Worm (Caenorhabditis elegans): Measurements from ENCODE around the gene idpp-14.

idpp-14 gene

ce11 chrX:16122628-16123027, 40.5 kb downstream of the idpp-14 start:
- TF ChIP-seq unc-39 (tag; optimal IDR thresholded peaks at IDR 0.05) (no peak), lsy-2 (tag; optimal IDR thresholded peaks at IDR 0.05) (no peak), unc-62 (GFP tag; optimal IDR thresholded peaks at IDR 0.05) (no peak), F13H6.1 (tag; optimal IDR thresholded peaks at IDR 0.05) (no peak), ceh-16 (tag; optimal IDR thresholded peaks at IDR 0.05) (no peak), C34F6.9 (tag; optimal IDR thresholded peaks at IDR 0.05) (no peak), blmp-1 (tag; optimal IDR thresholded peaks at IDR 0.05; ENCODE audit: insufficient read depth) (no peak), nhr-23 (tag; optimal IDR thresholded peaks at IDR 0.05) (no peak), nhr-129 (tag; optimal IDR thresholded peaks at IDR 0.05) (no peak), nhr-237 (tag; optimal IDR thresholded peaks at IDR 0.05) (no peak), skn-1 (tag; optimal IDR thresholded peaks at IDR 0.05) (no peak), mab-5 (tag; optimal IDR thresholded peaks at IDR 0.05) (no peak), elt-3 (tag; optimal IDR thresholded peaks at IDR 0.05) (no peak), Y55F3AM.14 (GFP tag; optimal IDR thresholded peaks at IDR 0.05) (no peak), lin-11 (tag; optimal IDR thresholded peaks at IDR 0.05) (no peak), alr-1 (tag; optimal IDR thresholded peaks at IDR 0.05) (no peak), peb-1 (tag; optimal IDR thresholded peaks at IDR 0.05) (no peak)

DNA sequence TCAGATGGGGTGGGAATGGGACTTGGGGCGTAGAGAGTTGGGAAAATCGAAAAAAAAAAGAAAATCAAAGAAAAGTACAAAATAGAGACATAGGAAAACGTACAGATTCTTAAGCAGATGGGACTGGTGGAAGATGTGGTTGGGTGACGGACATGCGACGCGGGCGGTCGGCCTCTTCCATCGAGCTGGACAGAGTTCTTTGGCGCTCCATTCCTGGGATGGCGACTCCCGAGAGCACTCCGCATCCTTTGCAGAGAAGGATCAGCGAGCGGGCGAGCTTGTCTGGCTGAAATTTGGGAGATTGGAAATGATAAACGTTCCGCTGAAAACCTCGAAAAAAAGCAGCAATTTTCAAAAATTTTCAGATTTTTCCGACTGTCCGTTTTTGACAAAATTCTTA, 42.1 kb downstream of the idpp-14 start:
- TF ChIP-seq sma-9 (GFP tag; optimal IDR thresholded peaks at IDR 0.05) (no peak), sma-9 (tag; optimal IDR thresholded peaks at IDR 0.05) (no peak), ama-1 (optimal IDR thresholded peaks at IDR 0.05) (no peak), ZK546.5 (tag; optimal IDR thresholded peaks at IDR 0.05) (no peak), ztf-1 (GFP tag; conservative IDR thresholded peaks at IDR 0.05) (no peak), skn-1 (tag; optimal IDR thresholded peaks at IDR 0.05) (no peak), nhr-6 (tag; optimal IDR thresholded peaks at IDR 0.05) (no peak), dmd-4 (tag; optimal IDR thresholded peaks at IDR 0.05) (no peak)

ce11 chrX:16124794-16125193, 42.6 kb downstream of the idpp-14 start:
- TF ChIP-seq mdl-1 (tag; optimal IDR thresholded peaks at IDR 0.05) (no peak), peb-1 (tag; optimal IDR thresholded peaks at IDR 0.05) (no peak), snpc-4 (tag; optimal IDR thresholded peaks at IDR 0.05) (no peak), fos-1 (tag; optimal IDR thresholded peaks at IDR 0.05) (no peak), lsy-2 (tag; optimal IDR thresholded peaks at IDR 0.05) (no peak), nhr-21 (tag; optimal IDR thresholded peaks at IDR 0.05) (no peak), unc-55 (GFP tag; optimal IDR thresholded peaks at IDR 0.05) (no peak), R02D3.7 (tag; optimal IDR thresholded peaks at IDR 0.05) (no peak)

DNA sequence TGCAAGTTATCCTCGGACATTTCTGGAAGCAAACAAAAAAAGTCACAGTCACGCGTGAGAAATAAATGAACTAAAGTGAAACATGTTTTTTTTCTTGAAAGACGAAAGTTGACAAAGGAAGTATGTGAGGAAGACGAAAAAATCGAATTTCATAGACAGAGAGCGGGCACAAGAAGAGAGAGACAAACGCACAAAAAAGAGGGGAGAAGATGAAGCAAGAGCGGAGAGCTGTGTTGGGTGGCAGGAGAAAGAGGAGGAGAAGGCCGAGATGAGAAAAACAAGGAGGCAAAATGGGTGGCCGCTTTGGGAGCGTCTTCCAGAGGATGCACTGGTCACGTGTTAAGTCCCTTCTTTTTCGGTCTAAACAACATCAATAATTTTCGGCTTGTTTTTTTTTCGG, 46.6 kb downstream of the idpp-14 start, which contains the start of gene ZK1073.1:
TSS of gene ZK1073.1 (minus strand) at position 72 of the 400 bp plus-strand sequence.
- no peak for TF ChIP-seq nhr-237 (tag; optimal IDR thresholded peaks at IDR 0.05)
- TF ChIP-seq ceh-16 (tag; optimal IDR thresholded peaks at IDR 0.05) = no peak
- TF ChIP-seq unc-62 (GFP tag; optimal IDR thresholded peaks at IDR 0.05) = no peak
- no peak for TF ChIP-seq nhr-11 (tag; optimal IDR thresholded peaks at IDR 0.05)
- no peak for TF ChIP-seq nhr-12 (tag; optimal IDR thresholded peaks at IDR 0.05)
- no peak for TF ChIP-seq elt-1 (tag; optimal IDR thresholded peaks at IDR 0.05)
- TF ChIP-seq aly-2 (tag; optimal IDR thresholded peaks at IDR 0.05) = no peak
- no peak for TF ChIP-seq gmeb-1 (tag; optimal IDR thresholded peaks at IDR 0.05)
- TF ChIP-seq alr-1 (tag; optimal IDR thresholded peaks at IDR 0.05) = no peak
- peak; percentile 75 for TF ChIP-seq zag-1 (tag; optimal IDR thresholded peaks at IDR 0.05)
- no peak for TF ChIP-seq lin-11 (tag; optimal IDR thresholded peaks at IDR 0.05)
- TF ChIP-seq lin-13 (GFP tag; optimal IDR thresholded peaks at IDR 0.05) = no peak
- TF ChIP-seq R02D3.7 (tag; optimal IDR thresholded peaks at IDR 0.05) = no peak
- no peak for TF ChIP-seq Y55F3AM.14 (GFP tag; optimal IDR thresholded peaks at IDR 0.05)
- TF ChIP-seq ztf-1 (GFP tag; conservative IDR thresholded peaks at IDR 0.05) = no peak
- TF ChIP-seq nhr-129 (tag; optimal IDR thresholded peaks at IDR 0.05) = peak; percentile 86
- no peak for TF ChIP-seq nhr-10 (tag; optimal IDR thresholded peaks at IDR 0.05)
- peak; percentile 9 for TF ChIP-seq crh-2 (tag; optimal IDR thresholded peaks at IDR 0.05)
- no peak for TF ChIP-seq ceh-82 (tag; optimal IDR thresholded peaks at IDR 0.05)
- no peak for TF ChIP-seq egl-27 (tag; optimal IDR thresholded peaks at IDR 0.05)
- TF ChIP-seq sem-4 (tag; optimal IDR thresholded peaks at IDR 0.05) = no peak
- TF ChIP-seq F13H6.1 (tag; optimal IDR thresholded peaks at IDR 0.05) = peak; percentile 64
- TF ChIP-seq nhr-25 (tag; optimal IDR thresholded peaks at IDR 0.05) = no peak
- no peak for TF ChIP-seq nhr-23 (tag; optimal IDR thresholded peaks at IDR 0.05)
- no peak for TF ChIP-seq sma-3 (GFP tag; optimal IDR thresholded peaks at IDR 0.05)
- no peak for TF ChIP-seq fos-1 (tag; optimal IDR thresholded peaks at IDR 0.05)
- TF ChIP-seq ztf-4 (tag; optimal IDR thresholded peaks at IDR 0.05) = no peak
- TF ChIP-seq mab-5 (tag; optimal IDR thresholded peaks at IDR 0.05) = peak; percentile 24
- no peak for TF ChIP-seq blmp-1 (tag; optimal IDR thresholded peaks at IDR 0.05; ENCODE audit: insufficient read depth)
- no peak for TF ChIP-seq ama-1 (optimal IDR thresholded peaks at IDR 0.05)
- TF ChIP-seq snpc-4 (tag; optimal IDR thresholded peaks at IDR 0.05) = peak; percentile 26
- TF ChIP-seq elt-3 (tag; optimal IDR thresholded peaks at IDR 0.05) = no peak
- no peak for TF ChIP-seq unc-39 (tag; optimal IDR thresholded peaks at IDR 0.05)
- no peak for TF ChIP-seq nhr-77 (tag; optimal IDR thresholded peaks at IDR 0.05)
- TF ChIP-seq mbf-1 (tag; optimal IDR thresholded peaks at IDR 0.05) = no peak
- TF ChIP-seq C34F6.9 (tag; optimal IDR thresholded peaks at IDR 0.05) = peak; percentile 65
- TF ChIP-seq ztf-11 (tag; optimal IDR thresholded peaks at IDR 0.05) = no peak
- no peak for TF ChIP-seq peb-1 (tag; optimal IDR thresholded peaks at IDR 0.05)
